Worm (Caenorhabditis elegans): ENCODE data around the gene C44B12.6.

Gene C44B12.6

DNA sequence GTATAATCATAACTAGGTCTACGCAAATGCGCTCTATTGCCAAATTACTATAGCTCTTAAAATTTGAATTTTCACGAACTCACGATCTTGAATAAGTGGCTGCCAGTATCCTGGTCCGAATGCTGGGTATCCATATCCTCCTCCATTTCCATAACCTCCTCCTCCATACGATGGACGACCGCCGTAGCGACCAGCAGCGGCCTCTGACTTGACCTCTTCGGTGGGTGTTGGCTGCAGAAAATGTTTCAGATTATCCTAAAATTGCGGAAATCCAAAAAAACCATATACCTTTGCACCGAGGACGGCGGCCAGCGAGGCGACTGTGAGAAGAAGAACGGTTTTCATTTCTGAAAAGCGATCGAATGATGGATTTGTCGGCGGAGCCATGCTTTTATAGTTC, 11.8 kb downstream of the C44B12.6 start, which contains the start of gene perm-4:
Gene perm-4 (minus strand): TSS at position 367 of the 400 bp plus-strand sequence.
- no peak for TF ChIP-seq F49E8.2 (tag; optimal IDR thresholded peaks at IDR 0.05; ENCODE audit: borderline replicate concordance)
- no peak for TF ChIP-seq mep-1 (tag; optimal IDR thresholded peaks at IDR 0.05)
- no peak for TF ChIP-seq unc-130 (GFP tag; optimal IDR thresholded peaks at IDR 0.05)
- TF ChIP-seq sdz-12 (GFP tag; optimal IDR thresholded peaks at IDR 0.05), result no peak
- no peak for TF ChIP-seq zip-2 (tag; optimal IDR thresholded peaks at IDR 0.05)
- no peak for TF ChIP-seq ztf-11 (tag; optimal IDR thresholded peaks at IDR 0.05)
- TF ChIP-seq nhr-28 (tag; optimal IDR thresholded peaks at IDR 0.05), result no peak
- no peak for TF ChIP-seq lim-7 (GFP tag; IDR thresholded peaks at IDR 0.05)
- TF ChIP-seq mdt-29 (GFP tag; IDR thresholded peaks at IDR 0.05), result no peak
- no peak for TF ChIP-seq vab-7 (GFP tag; IDR thresholded peaks at IDR 0.05)
- no peak for TF ChIP-seq nhr-48 (tag; optimal IDR thresholded peaks at IDR 0.05)
- TF ChIP-seq hmg-1.1 (GFP tag; IDR thresholded peaks at IDR 0.05), result no peak
- TF ChIP-seq set-16 (GFP tag; IDR thresholded peaks at IDR 0.05), result no peak
- no peak for TF ChIP-seq nhr-42 (GFP tag; IDR thresholded peaks at IDR 0.05)
- no peak for TF ChIP-seq nhr-25 (tag; optimal IDR thresholded peaks at IDR 0.05; ENCODE audit: borderline replicate concordance, insufficient read depth)
- TF ChIP-seq F44E2.7 (GFP tag; IDR thresholded peaks at IDR 0.05), result no peak
- no peak for TF ChIP-seq cey-2 (tag; optimal IDR thresholded peaks at IDR 0.05; ENCODE audit: borderline replicate concordance, insufficient read depth)
- TF ChIP-seq lin-38 (GFP tag; IDR thresholded peaks at IDR 0.05), result no peak

- TF ChIP-seq set-16 (GFP tag; IDR thresholded peaks at IDR 0.05), result peak; percentile 37; the same call in 1 of the 2 replicates
- no peak for TF ChIP-seq attf-4 (tag; optimal IDR thresholded peaks at IDR 0.05)
Observed at ce11 chrIV:1123357-1123756, 13.2 kb downstream of the C44B12.6 start.

ce11 chrIV:1121511-1121910, 15.0 kb downstream of the C44B12.6 start:
- TF ChIP-seq egl-43 (GFP tag; IDR thresholded peaks at IDR 0.05), result 0 out of 2 replicates have a peak, but pooled peaks have one; percentile 37
- TF ChIP-seq tra-1 (GFP tag; IDR thresholded peaks at IDR 0.05), result no peak
- no peak for TF ChIP-seq snpc-4 (tag; optimal IDR thresholded peaks at IDR 0.05)
- TF ChIP-seq nhr-77 (tag; optimal IDR thresholded peaks at IDR 0.05), result no peak
- TF ChIP-seq spr-1 (tag; optimal IDR thresholded peaks at IDR 0.05), result no peak
- no peak for TF ChIP-seq unc-62 (GFP tag; optimal IDR thresholded peaks at IDR 0.05 in 1 of 2)
- TF ChIP-seq unc-62 (tag; optimal IDR thresholded peaks at IDR 0.05), result no peak
- TF ChIP-seq set-16 (GFP tag; IDR thresholded peaks at IDR 0.05), result peak; percentile 91

DNA sequence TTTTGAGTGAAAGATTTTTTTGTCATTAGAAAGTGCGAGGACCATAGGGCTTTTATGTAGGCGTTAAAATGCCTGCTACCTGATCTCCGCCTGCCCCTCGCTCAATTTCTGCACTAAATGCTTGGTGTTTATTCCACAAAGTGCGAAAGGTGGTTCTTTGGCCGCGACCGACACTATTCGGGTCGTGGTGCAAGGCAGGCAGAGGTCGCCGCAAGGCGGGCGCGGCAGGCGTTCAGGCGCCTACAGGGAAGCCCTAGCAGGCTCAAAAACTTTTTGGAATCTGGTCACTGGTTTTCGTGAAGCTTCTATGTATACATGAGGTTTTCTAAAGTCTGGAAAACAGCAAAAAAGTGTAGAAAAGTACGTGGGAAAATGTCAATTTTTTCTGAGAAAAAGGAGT, 15.7 kb downstream of the C44B12.6 start:
- TF ChIP-seq mdt-29 (GFP tag; IDR thresholded peaks at IDR 0.05) (no peak), egl-43 (GFP tag; IDR thresholded peaks at IDR 0.05) (0 out of 2 replicates have a peak, but pooled peaks have one; percentile 22), lim-7 (GFP tag; IDR thresholded peaks at IDR 0.05) (no peak), F26F4.8 (GFP tag; conservative IDR thresholded peaks at IDR 0.05) (0 out of 2 replicates have a peak, but pooled peaks have one; percentile 49), ces-1 (GFP tag; optimal IDR thresholded peaks at IDR 0.05) (no peak), set-16 (GFP tag; IDR thresholded peaks at IDR 0.05) (peak; percentile 61), dve-1 (tag; optimal IDR thresholded peaks at IDR 0.05; ENCODE audit: insufficient read depth) (no peak), ceh-62 (tag; optimal IDR thresholded peaks at IDR 0.05) (no peak), zip-2 (tag; optimal IDR thresholded peaks at IDR 0.05) (no peak), nhr-25 (tag; optimal IDR thresholded peaks at IDR 0.05; ENCODE audit: borderline replicate concordance, insufficient read depth) (no peak), mep-1 (tag; optimal IDR thresholded peaks at IDR 0.05) (no peak), D1046.2 (GFP tag; IDR thresholded peaks at IDR 0.05) (peak; percentile 85; the same call in 1 of the 2 replicates), tag-97 (GFP tag; IDR thresholded peaks at IDR 0.05) (no peak)

ce11 chrIV:1118566-1118965, 18.0 kb downstream of the C44B12.6 start, which contains the start of gene srx-13:
TSS of gene srx-13 (minus strand) at chrIV:1118666.
- no peak for TF ChIP-seq rbr-2 (tag; optimal IDR thresholded peaks at IDR 0.05)
- no peak for TF ChIP-seq php-3 (GFP tag; IDR thresholded peaks at IDR 0.05)
- no peak for TF ChIP-seq zip-2 (tag; optimal IDR thresholded peaks at IDR 0.05)
- no peak for TF ChIP-seq tra-1 (GFP tag; IDR thresholded peaks at IDR 0.05)
- no peak for TF ChIP-seq nhr-77 (tag; optimal IDR thresholded peaks at IDR 0.05)
- TF ChIP-seq Y75B8A.6 (GFP tag; IDR thresholded peaks at IDR 0.05), result no peak
- TF ChIP-seq nhr-41 (GFP tag; IDR thresholded peaks at IDR 0.05), result no peak
- TF ChIP-seq nhr-102 (tag; optimal IDR thresholded peaks at IDR 0.05), result no peak
- no peak for TF ChIP-seq F26F4.8 (GFP tag; conservative IDR thresholded peaks at IDR 0.05)
- no peak for TF ChIP-seq ceh-32 (tag; optimal IDR thresholded peaks at IDR 0.05; ENCODE audit: poor library complexity)
- no peak for TF ChIP-seq cey-2 (tag; optimal IDR thresholded peaks at IDR 0.05; ENCODE audit: borderline replicate concordance, insufficient read depth)
- TF ChIP-seq ztf-7 (tag; optimal IDR thresholded peaks at IDR 0.05), result no peak
